Worm (Caenorhabditis elegans) whole organism, early embryonic: ENCODE data around the gene ZK6.6.

Experiments used
- B0310.2 ChIP-seq: sonication (generic microtip); optimal IDR thresholded peaks from 2 replicates; lab custom pipeline; 2016; ENCODE audit warnings: mild to moderate bottlenecking, missing genetic modification characterization, missing compliant biosample characterization
- F13C5.2 ChIP-seq: sonication (generic microtip); optimal IDR thresholded peaks from 2 replicates; lab custom pipeline; 2017; ENCODE audit warnings: mild to moderate bottlenecking, missing genetic modification characterization, inconsistent platforms, missing compliant biosample characterization
- aly-1 ChIP-seq: sonication (generic microtip); optimal IDR thresholded peaks from 2 replicates; lab custom pipeline; 2016; ENCODE audit warnings: missing genetic modification characterization, missing compliant biosample characterization
- ama-1 ChIP-seq: fragments of 150-350 bp; optimal IDR thresholded peaks from 2 replicates; lab custom pipeline; 2014
- ceh-13 ChIP-seq: fragments of 200-800 bp; sonication (Bioruptor generic); optimal IDR thresholded peaks from 2 replicates; lab custom pipeline; 2018; ENCODE audit warnings: mild to moderate bottlenecking, missing genetic modification characterization, missing compliant biosample characterization
- ceh-36 ChIP-seq: sonication (generic microtip); optimal IDR thresholded peaks from 2 replicates; lab custom pipeline; 2016; ENCODE audit warnings: missing genetic modification characterization, inconsistent platforms, missing compliant biosample characterization
- ets-7 ChIP-seq: sonication (generic microtip); optimal IDR thresholded peaks from 2 replicates; lab custom pipeline; 2016; ENCODE audit warnings: missing genotype, missing genetic modification characterization, missing compliant biosample characterization
- hmg-4 ChIP-seq: fragments of 200-800 bp; sonication (Bioruptor generic); optimal IDR thresholded peaks from 2 replicates; lab custom pipeline; 2018; ENCODE audit warnings: mild to moderate bottlenecking, missing genetic modification characterization, missing compliant biosample characterization
- hnd-1 ChIP-seq: sonication (generic microtip); optimal IDR thresholded peaks from 2 replicates; lab custom pipeline; 2016; ENCODE audit warnings: missing genetic modification characterization, missing compliant biosample characterization
- tbx-37 ChIP-seq: fragments of 200-800 bp; sonication (Bioruptor generic); conservative IDR thresholded peaks from 2 replicates; pipeline ENCODE4 v1.3.6; 2022; ENCODE audit warnings: missing genetic modification reagents, missing genetic modification characterization, missing compliant biosample characterization

DNA sequence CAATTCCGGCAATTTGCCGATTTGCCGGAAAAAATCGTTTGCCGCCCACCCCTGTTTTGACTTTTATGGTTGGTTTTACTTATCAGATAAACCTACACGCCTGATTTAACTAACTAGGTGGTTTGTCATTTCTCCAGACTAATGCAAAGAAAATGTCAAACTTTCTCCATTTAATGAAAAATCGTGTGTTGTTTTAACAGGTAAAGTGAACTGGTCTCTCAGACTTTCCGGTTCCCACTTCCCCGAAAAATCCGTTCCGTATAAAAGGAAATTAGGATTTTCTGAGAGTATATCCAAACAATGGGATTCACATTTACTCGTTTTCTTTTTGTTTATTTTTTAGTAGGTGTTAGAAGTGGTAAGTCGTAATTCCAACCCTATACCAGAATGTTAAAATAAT lies 23.8 kb upstream of the ZK6.6 start, which contains the start of gene mltn-6:
- TF ChIP-seq ama-1 (lab: Kevin White, UChicago), result no peak
- TF ChIP-seq B0310.2 (tag; lab: Kevin White, UChicago), result no peak
- no peak for TF ChIP-seq ets-7
- no peak for TF ChIP-seq ceh-13 (GFP tag; lab: Kevin White, UChicago)
- TF ChIP-seq ceh-36 (tag; lab: Kevin White, UChicago), result no peak
- no peak for TF ChIP-seq F13C5.2
- no peak for TF ChIP-seq hnd-1
- no peak for TF ChIP-seq tbx-37
- TF ChIP-seq hmg-4 (GFP tag; lab: Kevin White, UChicago), result no peak
- no peak for TF ChIP-seq aly-1 (tag; lab: Kevin White, UChicago)
